Worm (Caenorhabditis elegans) whole organism, L4/young adult: Measurements from ENCODE around the gene T05C12.8.

Experiments
- W03F9.2 ChIP-seq: fragments of 150-350 bp; optimal IDR thresholded peaks from 2 replicates; lab custom pipeline; 2014; ENCODE audit warnings: missing biosample characterization, missing genetic modification characterization
- dao-5 ChIP-seq: sonication (generic microtip); optimal IDR thresholded peaks from 2 replicates; lab custom pipeline; 2016; ENCODE audit warnings: missing genotype, missing genetic modification characterization, moderate library complexity, missing compliant biosample characterization
- him-1 ChIP-seq: sonication (generic microtip); optimal IDR thresholded peaks from 2 replicates; lab custom pipeline; 2016; ENCODE audit warnings: missing genotype, missing genetic modification reagents, missing genetic modification characterization, missing compliant biosample characterization

ce11 chrII:8204039-8204438, 13.7 kb upstream of the T05C12.8 start, which contains the start of gene col-76:
- TF ChIP-seq W03F9.2 (no peak), dao-5 (tag; lab: Kevin White, UChicago) (no peak), him-1 (tag; lab: Kevin White, UChicago) (no peak)
